Worm (Caenorhabditis elegans): ENCODE measurements around the gene abu-6.

The abu-6 gene

ce11 chrV:5146394-5146793 lies 15.3 kb downstream of the abu-6 start, which contains the start of gene F14F9.6:
Gene F14F9.6 (minus strand): TSS chrV:5146494.
- TF ChIP-seq dmd-4 (tag; optimal IDR thresholded peaks at IDR 0.05) (no peak), lsy-2 (tag; optimal IDR thresholded peaks at IDR 0.05) (no peak), ztf-11 (tag; optimal IDR thresholded peaks at IDR 0.05) (no peak), F13H6.1 (tag; optimal IDR thresholded peaks at IDR 0.05) (no peak), mab-5 (tag; optimal IDR thresholded peaks at IDR 0.05) (no peak), blmp-1 (tag; optimal IDR thresholded peaks at IDR 0.05; ENCODE audit: insufficient read depth) (no peak), ztf-4 (tag; optimal IDR thresholded peaks at IDR 0.05) (no peak), sma-3 (GFP tag; optimal IDR thresholded peaks at IDR 0.05) (no peak), egl-27 (tag; optimal IDR thresholded peaks at IDR 0.05) (no peak), lin-13 (GFP tag; optimal IDR thresholded peaks at IDR 0.05) (no peak)

DNA sequence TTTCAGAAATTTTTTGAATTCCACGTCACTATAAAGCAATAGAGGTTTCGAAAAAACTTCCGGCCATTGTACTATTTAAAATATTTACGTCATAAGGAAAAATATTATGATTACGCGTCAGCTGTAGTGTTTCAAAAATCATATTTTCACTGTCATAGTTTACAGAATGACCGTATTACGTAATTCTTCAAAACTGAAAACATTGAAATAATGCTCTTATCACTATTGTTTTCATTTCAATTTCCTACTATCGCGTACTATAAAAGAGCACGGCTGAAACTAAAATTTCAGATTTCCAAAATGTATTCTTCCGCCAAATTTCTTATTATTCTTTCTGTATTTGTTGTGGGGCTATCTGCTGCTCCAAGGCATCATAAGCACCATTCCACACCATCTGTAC lies 17.2 kb downstream of the abu-6 start, which contains the start of gene F14F9.2:
Gene F14F9.2 (plus strand): TSS at position 301 of the 400 bp plus-strand sequence.
- TF ChIP-seq zag-1 (tag; optimal IDR thresholded peaks at IDR 0.05) (no peak), ztf-4 (tag; optimal IDR thresholded peaks at IDR 0.05) (no peak), ceh-82 (tag; optimal IDR thresholded peaks at IDR 0.05) (no peak), nhr-11 (tag; optimal IDR thresholded peaks at IDR 0.05) (no peak), lin-11 (tag; optimal IDR thresholded peaks at IDR 0.05) (no peak), elt-1 (tag; optimal IDR thresholded peaks at IDR 0.05) (no peak), dmd-4 (tag; optimal IDR thresholded peaks at IDR 0.05) (no peak), aly-2 (tag; optimal IDR thresholded peaks at IDR 0.05) (no peak)

ce11 chrV:5143785-5144184 lies 17.9 kb downstream of the abu-6 start, which contains the start of gene srh-129:
Gene srh-129 (minus strand): TSS chrV:5143885.
- TF ChIP-seq nhr-21 (tag; optimal IDR thresholded peaks at IDR 0.05), result no peak
- no peak for TF ChIP-seq nhr-129 (tag; optimal IDR thresholded peaks at IDR 0.05)
- TF ChIP-seq mab-5 (tag; optimal IDR thresholded peaks at IDR 0.05), result no peak
- TF ChIP-seq ztf-11 (tag; optimal IDR thresholded peaks at IDR 0.05), result no peak
- TF ChIP-seq zag-1 (tag; optimal IDR thresholded peaks at IDR 0.05), result no peak
- no peak for TF ChIP-seq elt-3 (tag; optimal IDR thresholded peaks at IDR 0.05)
- TF ChIP-seq nhr-6 (tag; optimal IDR thresholded peaks at IDR 0.05), result no peak
- TF ChIP-seq ztf-1 (GFP tag; conservative IDR thresholded peaks at IDR 0.05), result no peak
- TF ChIP-seq peb-1 (tag; optimal IDR thresholded peaks at IDR 0.05), result no peak

DNA sequence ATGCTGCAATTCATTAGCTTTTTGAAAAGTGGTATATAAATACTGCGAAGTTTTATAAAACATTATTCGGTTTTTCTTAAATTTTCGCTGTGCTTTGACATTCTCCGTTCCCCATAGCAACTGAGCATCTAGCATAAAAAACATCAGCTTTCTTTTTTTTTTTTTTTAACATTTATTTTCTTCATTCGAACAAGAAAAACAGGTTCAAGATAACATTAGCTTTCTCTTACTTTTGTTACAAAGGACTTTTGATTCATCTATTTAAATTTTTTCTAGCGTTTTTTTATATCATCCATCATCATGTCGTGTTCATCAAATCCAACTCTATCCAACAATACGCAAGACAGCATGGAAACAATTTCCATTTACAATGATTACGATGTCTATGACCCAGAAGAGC lies 23.8 kb downstream of the abu-6 start, which contains the start of gene F14F9.3:
Gene F14F9.3 (plus strand): TSS at position 301 of the 400 bp plus-strand sequence.
- TF ChIP-seq ztf-4 (tag; optimal IDR thresholded peaks at IDR 0.05) (no peak), dmd-4 (tag; optimal IDR thresholded peaks at IDR 0.05) (no peak), elt-3 (tag; optimal IDR thresholded peaks at IDR 0.05) (no peak), ceh-16 (tag; optimal IDR thresholded peaks at IDR 0.05) (no peak), unc-39 (tag; optimal IDR thresholded peaks at IDR 0.05) (no peak), egl-27 (tag; optimal IDR thresholded peaks at IDR 0.05) (no peak), nhr-12 (tag; optimal IDR thresholded peaks at IDR 0.05) (no peak), nhr-129 (tag; optimal IDR thresholded peaks at IDR 0.05) (no peak), snpc-4 (tag; optimal IDR thresholded peaks at IDR 0.05) (no peak), ztf-11 (tag; optimal IDR thresholded peaks at IDR 0.05) (no peak), unc-55 (GFP tag; optimal IDR thresholded peaks at IDR 0.05) (no peak), aly-2 (tag; optimal IDR thresholded peaks at IDR 0.05) (no peak), nhr-237 (tag; optimal IDR thresholded peaks at IDR 0.05) (no peak), mab-5 (tag; optimal IDR thresholded peaks at IDR 0.05) (no peak), crh-2 (tag; optimal IDR thresholded peaks at IDR 0.05) (no peak), C34F6.9 (tag; optimal IDR thresholded peaks at IDR 0.05) (no peak), sem-4 (tag; optimal IDR thresholded peaks at IDR 0.05) (no peak), ZK546.5 (tag; optimal IDR thresholded peaks at IDR 0.05) (no peak), nhr-77 (tag; optimal IDR thresholded peaks at IDR 0.05) (no peak), sma-9 (GFP tag; optimal IDR thresholded peaks at IDR 0.05) (no peak), sma-9 (tag; optimal IDR thresholded peaks at IDR 0.05) (no peak)

DNA sequence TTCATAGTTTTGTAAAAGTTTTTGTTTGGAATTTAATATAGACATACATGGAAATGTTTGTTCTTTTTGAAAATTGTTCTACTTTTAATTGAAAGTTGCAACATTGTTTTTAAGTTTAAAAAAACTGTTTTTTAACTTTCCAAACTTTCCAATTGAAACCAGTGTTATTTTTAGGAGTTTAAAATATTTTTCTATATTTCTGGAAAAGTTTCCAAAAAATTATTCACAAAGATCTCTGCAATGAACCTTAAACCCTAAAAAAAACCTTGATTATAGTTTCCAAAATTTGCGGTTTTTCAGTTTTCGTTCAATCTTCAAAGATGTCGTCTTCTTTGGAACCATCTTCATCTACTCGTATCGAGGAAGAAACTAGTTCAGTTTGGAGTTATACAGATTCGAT lies 29.3 kb downstream of the abu-6 start, which contains the start of gene F14F9.4:
Gene F14F9.4 (plus strand): TSS at position 301 of the 400 bp plus-strand sequence.
- TF ChIP-seq elt-1 (tag; optimal IDR thresholded peaks at IDR 0.05), result no peak
- no peak for TF ChIP-seq crh-2 (tag; optimal IDR thresholded peaks at IDR 0.05)
- no peak for TF ChIP-seq aly-2 (tag; optimal IDR thresholded peaks at IDR 0.05)
- TF ChIP-seq nhr-10 (tag; optimal IDR thresholded peaks at IDR 0.05), result no peak

Data from whole organism, L2 larva.